Worm (Caenorhabditis elegans) whole organism, L2 larva: ENCODE data around the gene Y43F8B.10.
A peak's percentile ranks its signal among the peaks of the same experiment; 100 is the strongest.

Experiments
- C34F6.9 ChIP-seq: fragments of 150-350 bp; optimal IDR thresholded peaks from 2 replicates; lab custom pipeline; 2014; ENCODE audit warnings: missing biosample characterization, missing genetic modification characterization
- F13H6.1 ChIP-seq: sonication (generic microtip); optimal IDR thresholded peaks from 2 replicates; lab custom pipeline; 2016; ENCODE audit warnings: missing genetic modification characterization, missing compliant biosample characterization
- R02D3.7 ChIP-seq: fragments of 150-350 bp; optimal IDR thresholded peaks from 2 replicates; lab custom pipeline; 2014; ENCODE audit warnings: missing biosample characterization, missing genetic modification characterization
- Y55F3AM.14 ChIP-seq: fragments of 200-800 bp; sonication (Bioruptor generic); optimal IDR thresholded peaks from 2 replicates; lab custom pipeline; 2018; ENCODE audit warnings: mild to moderate bottlenecking, missing genetic modification characterization, missing compliant biosample characterization
- ZK546.5 ChIP-seq: sonication (generic microtip); optimal IDR thresholded peaks from 2 replicates; lab custom pipeline; 2017; ENCODE audit warnings: missing biosample characterization, missing genetic modification characterization
- alr-1 ChIP-seq: fragments of 150-350 bp; optimal IDR thresholded peaks from 2 replicates; lab custom pipeline; 2014; ENCODE audit warnings: missing biosample characterization, missing genetic modification characterization
- aly-2 ChIP-seq: fragments of 150-350 bp; optimal IDR thresholded peaks from 2 replicates; lab custom pipeline; 2014; ENCODE audit warnings: missing biosample characterization, missing genetic modification characterization
- ama-1 ChIP-seq: fragments of 150-350 bp; optimal IDR thresholded peaks from 2 replicates; lab custom pipeline; 2018; ENCODE audit warnings: inconsistent platforms
- blmp-1 ChIP-seq: sonication (generic microtip); optimal IDR thresholded peaks from 2 replicates; lab custom pipeline; 2017; ENCODE audit warnings: missing genetic modification characterization, mild to moderate bottlenecking, missing compliant biosample characterization, antibody characterized with exemption, moderate library complexity; ENCODE audit not compliant: insufficient read depth
- ceh-16 ChIP-seq: fragments of 150-350 bp; optimal IDR thresholded peaks from 2 replicates; lab custom pipeline; 2014; ENCODE audit warnings: missing biosample characterization, missing genetic modification characterization
- ceh-82 ChIP-seq: fragments of 150-350 bp; optimal IDR thresholded peaks from 2 replicates; lab custom pipeline; 2014; ENCODE audit warnings: missing biosample characterization, missing genetic modification characterization
- crh-2 ChIP-seq: sonication (generic microtip); optimal IDR thresholded peaks from 2 replicates; lab custom pipeline; 2017; ENCODE audit warnings: missing biosample characterization, missing genetic modification characterization
- dmd-4 ChIP-seq: sonication (generic microtip); optimal IDR thresholded peaks from 2 replicates; lab custom pipeline; 2017; ENCODE audit warnings: missing biosample characterization, missing genetic modification characterization
- egl-27 ChIP-seq: sonication (generic microtip); optimal IDR thresholded peaks from 3 replicates; lab custom pipeline; 2017; ENCODE audit warnings: missing biosample characterization, missing genetic modification reagents, missing genetic modification characterization
- elt-1 ChIP-seq: fragments of 150-350 bp; optimal IDR thresholded peaks from 2 replicates; lab custom pipeline; 2014; ENCODE audit warnings: missing biosample characterization, missing genetic modification characterization
- elt-3 ChIP-seq: sonication (generic microtip); optimal IDR thresholded peaks from 2 replicates; lab custom pipeline; 2017; ENCODE audit warnings: missing biosample characterization, missing genetic modification characterization
- fos-1 ChIP-seq: fragments of 150-350 bp; optimal IDR thresholded peaks from 2 replicates; lab custom pipeline; 2014; ENCODE audit warnings: missing biosample characterization, missing genetic modification characterization
- gmeb-1 ChIP-seq: fragments of 150-350 bp; optimal IDR thresholded peaks from 2 replicates; lab custom pipeline; 2014; ENCODE audit warnings: missing biosample characterization, missing genetic modification characterization
- lin-11 ChIP-seq: fragments of 150-350 bp; sonication (generic microtip); optimal IDR thresholded peaks from 2 replicates; lab custom pipeline; 2014; ENCODE audit warnings: missing biosample characterization, missing genetic modification characterization, inconsistent platforms, mixed read lengths
- lin-13 ChIP-seq: fragments of 150-350 bp; optimal IDR thresholded peaks from 2 replicates; lab custom pipeline; 2014; ENCODE audit warnings: missing biosample characterization, missing genetic modification reagents, missing genetic modification characterization
- lin-39 ChIP-seq: fragments of 150-350 bp; optimal IDR thresholded peaks from 2 replicates; lab custom pipeline; 2014; ENCODE audit warnings: missing biosample characterization, missing genetic modification reagents, missing genetic modification characterization
- lsy-2 ChIP-seq, 2 experiments: fragments of 150-350 bp in 1 of 2; sonication (generic microtip) in 1 of 2; optimal IDR thresholded peaks; 2 replicates each; lab custom pipeline; 2014 to 2017; ENCODE audit warnings: missing biosample characterization in 2 of 2, missing genetic modification characterization in 2 of 2
- mab-5 ChIP-seq: fragments of 150-350 bp; optimal IDR thresholded peaks from 2 replicates; lab custom pipeline; 2014; ENCODE audit warnings: missing biosample characterization, missing genetic modification characterization
- mbf-1 ChIP-seq: sonication (generic microtip); optimal IDR thresholded peaks from 2 replicates; lab custom pipeline; 2017; ENCODE audit warnings: missing biosample characterization, missing genetic modification characterization
- mdl-1 ChIP-seq, 2 experiments: fragments of 150-350 bp in 1 of 2; sonication (generic microtip) in 1 of 2; optimal IDR thresholded peaks; 2 replicates each; lab custom pipeline; 2017; ENCODE audit warnings: missing biosample characterization in 2 of 2, missing genetic modification characterization in 2 of 2
- nhr-10 ChIP-seq: sonication (generic microtip); optimal IDR thresholded peaks from 2 replicates; lab custom pipeline; 2017; ENCODE audit warnings: missing biosample characterization, missing genetic modification characterization
- nhr-11 ChIP-seq: fragments of 150-350 bp; optimal IDR thresholded peaks from 2 replicates; lab custom pipeline; 2014; ENCODE audit warnings: missing biosample characterization, missing genetic modification characterization
- nhr-12 ChIP-seq: fragments of 150-350 bp; optimal IDR thresholded peaks from 2 replicates; lab custom pipeline; 2014; ENCODE audit warnings: missing biosample characterization, missing genetic modification characterization
- nhr-129 ChIP-seq: fragments of 150-350 bp; optimal IDR thresholded peaks from 2 replicates; lab custom pipeline; 2014; ENCODE audit warnings: missing biosample characterization, missing genetic modification characterization
- nhr-21 ChIP-seq: fragments of 150-350 bp; optimal IDR thresholded peaks from 2 replicates; lab custom pipeline; 2014; ENCODE audit warnings: missing biosample characterization, missing genetic modification characterization
- nhr-23 ChIP-seq: fragments of 150-350 bp; optimal IDR thresholded peaks from 2 replicates; lab custom pipeline; 2014; ENCODE audit warnings: missing biosample characterization, missing genetic modification reagents, missing genetic modification characterization
- nhr-237 ChIP-seq: fragments of 150-350 bp; optimal IDR thresholded peaks from 2 replicates; lab custom pipeline; 2014; ENCODE audit warnings: missing biosample characterization, missing genetic modification characterization
- nhr-25 ChIP-seq: fragments of 150-350 bp; sonication (generic microtip); optimal IDR thresholded peaks from 3 replicates; lab custom pipeline; 2014; ENCODE audit warnings: missing biosample characterization, missing genetic modification characterization
- nhr-6 ChIP-seq: fragments of 150-350 bp; optimal IDR thresholded peaks from 2 replicates; lab custom pipeline; 2014; ENCODE audit warnings: missing biosample characterization, missing genetic modification characterization
- nhr-77 ChIP-seq: fragments of 150-350 bp; optimal IDR thresholded peaks from 2 replicates; lab custom pipeline; 2014; ENCODE audit warnings: missing biosample characterization, missing genetic modification characterization
- peb-1 ChIP-seq: fragments of 150-350 bp; optimal IDR thresholded peaks from 2 replicates; lab custom pipeline; 2014; ENCODE audit warnings: missing biosample characterization, missing genetic modification characterization
- sem-4 ChIP-seq: fragments of 150-350 bp; optimal IDR thresholded peaks from 2 replicates; lab custom pipeline; 2014; ENCODE audit warnings: missing biosample characterization, missing genetic modification reagents, missing genetic modification characterization
- skn-1 ChIP-seq: sonication (generic microtip); optimal IDR thresholded peaks from 2 replicates; lab custom pipeline; 2017; ENCODE audit warnings: missing biosample characterization, missing genetic modification characterization
- sma-3 ChIP-seq: sonication (generic microtip); optimal IDR thresholded peaks from 2 replicates; lab custom pipeline; 2016; ENCODE audit warnings: missing genetic modification reagents, missing genetic modification characterization, missing compliant biosample characterization
- sma-9 ChIP-seq, 2 experiments: fragments of 150-350 bp in 1 of 2; sonication (generic microtip) in 1 of 2; optimal IDR thresholded peaks; 2 replicates each; lab custom pipeline; 2014 to 2016; ENCODE audit warnings: missing genetic modification characterization in 2 of 2, mild to moderate bottlenecking in 1 of 2, missing biosample characterization in 1 of 2, missing compliant biosample characterization in 1 of 2, missing genetic modification reagents in 1 of 2, moderate library complexity in 1 of 2
- snpc-4 ChIP-seq: fragments of 150-350 bp; optimal IDR thresholded peaks from 2 replicates; lab custom pipeline; 2014; ENCODE audit warnings: missing biosample characterization, missing genetic modification characterization
- unc-39 ChIP-seq: fragments of 150-350 bp; optimal IDR thresholded peaks from 2 replicates; lab custom pipeline; 2014; ENCODE audit warnings: missing biosample characterization, missing genetic modification characterization
- unc-55 ChIP-seq: fragments of 150-350 bp; sonication (generic microtip); optimal IDR thresholded peaks from 3 replicates; lab custom pipeline; 2014; ENCODE audit warnings: missing biosample characterization, missing genetic modification reagents, missing genetic modification characterization
- unc-62 ChIP-seq: fragments of 150-350 bp; optimal IDR thresholded peaks from 2 replicates; lab custom pipeline; 2014; ENCODE audit warnings: missing biosample characterization, missing genetic modification reagents, missing genetic modification characterization
- zag-1 ChIP-seq: fragments of 150-350 bp; optimal IDR thresholded peaks from 2 replicates; lab custom pipeline; 2014; ENCODE audit warnings: missing biosample characterization, missing genetic modification characterization
- ztf-1 ChIP-seq: fragments of 200-800 bp; sonication (Bioruptor generic); conservative IDR thresholded peaks from 2 replicates; pipeline ENCODE4 v1.3.6; 2022; ENCODE audit warnings: missing genetic modification characterization, missing compliant biosample characterization
- ztf-11 ChIP-seq: sonication (generic microtip); optimal IDR thresholded peaks from 2 replicates; lab custom pipeline; 2017; ENCODE audit warnings: missing biosample characterization, missing genetic modification characterization
- ztf-4 ChIP-seq: fragments of 150-350 bp; optimal IDR thresholded peaks from 2 replicates; lab custom pipeline; 2014; ENCODE audit warnings: missing biosample characterization, missing genetic modification characterization

The Y43F8B.10 gene

DNA sequence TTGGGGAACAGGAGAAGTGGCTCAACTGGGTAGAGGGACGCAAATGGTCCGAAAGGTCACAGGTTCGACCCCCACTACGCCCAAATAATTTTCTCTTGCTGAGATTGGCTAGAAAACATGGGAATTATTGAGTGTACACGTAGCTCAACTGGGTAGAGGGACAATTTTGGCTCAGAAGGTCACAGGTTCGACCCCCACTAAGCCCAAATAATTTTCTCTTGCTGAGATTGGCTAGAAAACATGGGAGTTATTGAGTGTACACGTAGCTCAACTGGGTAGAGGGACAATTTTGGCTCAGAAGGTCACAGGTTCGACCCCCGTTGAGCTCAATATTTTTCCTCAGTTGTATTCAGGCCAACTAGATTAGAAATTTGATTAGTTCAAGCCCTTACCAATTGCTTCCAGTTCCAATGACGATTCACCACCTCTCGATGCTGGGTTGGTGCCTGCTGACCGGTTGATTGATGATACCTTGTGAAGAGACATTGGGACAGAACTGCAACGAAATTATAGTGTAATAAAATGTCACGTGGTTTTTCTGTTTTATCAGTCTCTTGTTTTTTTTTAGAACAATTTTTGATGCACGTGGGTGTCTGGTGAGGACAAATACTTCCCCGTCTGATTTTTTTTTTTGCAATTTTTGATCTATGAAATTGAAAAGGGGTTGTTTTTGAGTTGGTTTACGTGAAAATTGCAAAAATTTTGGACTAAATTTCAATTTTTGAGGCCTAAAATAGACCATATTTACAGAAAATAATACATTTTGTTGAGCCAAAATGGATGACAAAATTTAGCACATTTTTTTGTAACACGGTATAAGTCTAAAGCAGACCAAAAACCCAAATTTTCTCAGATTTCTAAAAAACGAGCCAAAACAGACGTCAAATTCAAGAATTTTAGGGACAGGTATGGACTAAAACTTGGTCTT, 47.4 kb downstream of the Y43F8B.10 start:
- TF ChIP-seq unc-62 (no peak), ceh-16 (tag; lab: Kevin White, UChicago) (no peak), mbf-1 (tag; lab: Kevin White, UChicago) (no peak), mdl-1 (tag; optimal IDR thresholded peaks at IDR 0.05; lab: Kevin White, UChicago) (peak in 1 of 2 experiments; percentile 34), unc-39 (tag; lab: Kevin White, UChicago) (no peak), crh-2 (tag; lab: Kevin White, UChicago) (no peak), fos-1 (tag; lab: Kevin White, UChicago) (no peak), nhr-11 (tag; lab: Kevin White, UChicago) (no peak), ztf-4 (no peak), ZK546.5 (no peak), ceh-82 (tag; lab: Kevin White, UChicago) (no peak), C34F6.9 (tag; lab: Kevin White, UChicago) (peak; percentile 20), elt-3 (no peak), mab-5 (tag; lab: Kevin White, UChicago) (no peak), ztf-11 (no peak), nhr-77 (tag; lab: Kevin White, UChicago) (no peak), dmd-4 (no peak), nhr-25 (tag; lab: Kevin White, UChicago) (peak; percentile 52), lin-13 (no peak), lin-39 (no peak), lsy-2 (tag; optimal IDR thresholded peaks at IDR 0.05; lab: Kevin White, UChicago) (peak in 1 of 2 experiments; percentile 57), zag-1 (tag; lab: Kevin White, UChicago) (no peak), ztf-1 (GFP tag; lab: Robert Waterston, UW) (no peak), nhr-12 (tag; lab: Kevin White, UChicago) (no peak), sma-9 (GFP tag; optimal IDR thresholded peaks at IDR 0.05; lab: Kevin White, UChicago) (peak; percentile 85), sma-9 (tag; optimal IDR thresholded peaks at IDR 0.05; lab: Kevin White, UChicago) (no peak), Y55F3AM.14 (GFP tag; lab: Kevin White, UChicago) (peak; percentile 25), sem-4 (tag; lab: Kevin White, UChicago) (no peak), nhr-23 (no peak), nhr-237 (no peak), nhr-10 (tag; lab: Kevin White, UChicago) (no peak), nhr-21 (tag; lab: Kevin White, UChicago) (no peak), F13H6.1 (no peak), gmeb-1 (no peak), egl-27 (tag; lab: Kevin White, UChicago) (no peak), elt-1 (tag; lab: Kevin White, UChicago) (no peak), nhr-6 (tag; lab: Kevin White, UChicago) (no peak), sma-3 (GFP tag; lab: Kevin White, UChicago) (no peak), lin-11 (tag; lab: Kevin White, UChicago) (no peak), blmp-1 (tag; lab: Kevin White, UChicago) (no peak), snpc-4 (tag; lab: Kevin White, UChicago) (no peak), nhr-129 (tag; lab: Kevin White, UChicago) (peak; percentile 26), ama-1 (lab: Kevin White, UChicago) (no peak), R02D3.7 (tag; lab: Kevin White, UChicago) (no peak), peb-1 (tag; lab: Kevin White, UChicago) (no peak), unc-55 (GFP tag; lab: Kevin White, UChicago) (no peak), aly-2 (tag; lab: Kevin White, UChicago) (no peak), skn-1 (tag; lab: Kevin White, UChicago) (no peak), alr-1 (tag; lab: Kevin White, UChicago) (no peak)
